Worm (Caenorhabditis elegans) whole organism, L3 larva: ENCODE results near the gene ZK1307.2.

ENCODE experiments used
- R02D3.7 ChIP-seq: fragments of 150-350 bp; optimal IDR thresholded peaks from 2 replicates; lab custom pipeline; 2014; ENCODE audit warnings: missing biosample characterization, missing genetic modification characterization
- ZK546.5 ChIP-seq: sonication (generic microtip); optimal IDR thresholded peaks from 2 replicates; lab custom pipeline; 2017; ENCODE audit warnings: missing biosample characterization, missing genetic modification characterization
- aly-2 ChIP-seq: fragments of 150-350 bp; optimal IDR thresholded peaks from 2 replicates; lab custom pipeline; 2014; ENCODE audit warnings: missing biosample characterization, missing genetic modification characterization
- ama-1 ChIP-seq: fragments of 150-350 bp; optimal IDR thresholded peaks from 2 replicates; lab custom pipeline; 2018
- ceh-16 ChIP-seq: sonication (generic microtip); optimal IDR thresholded peaks from 2 replicates; lab custom pipeline; 2017; ENCODE audit warnings: missing biosample characterization, missing genetic modification characterization
- ceh-28 ChIP-seq: fragments of 150-350 bp; optimal IDR thresholded peaks from 2 replicates; lab custom pipeline; 2014; ENCODE audit warnings: missing biosample characterization, missing genetic modification reagents, missing genetic modification characterization
- ceh-82 ChIP-seq: fragments of 150-350 bp; optimal IDR thresholded peaks from 2 replicates; lab custom pipeline; 2014; ENCODE audit warnings: missing biosample characterization, missing genetic modification characterization
- daf-12 ChIP-seq: fragments of 150-350 bp; optimal IDR thresholded peaks from 2 replicates; lab custom pipeline; 2014; ENCODE audit warnings: missing biosample characterization, missing genetic modification reagents, missing genetic modification characterization
- egl-27 ChIP-seq: sonication (generic microtip); optimal IDR thresholded peaks from 4 replicates; lab custom pipeline; 2017; ENCODE audit warnings: missing biosample characterization, missing genetic modification reagents, missing genetic modification characterization
- egl-5 ChIP-seq: fragments of 150-350 bp; optimal IDR thresholded peaks from 2 replicates; lab custom pipeline; 2017; ENCODE audit warnings: missing biosample characterization, missing genetic modification reagents, missing genetic modification characterization, inconsistent platforms
- elt-1 ChIP-seq: fragments of 150-350 bp; optimal IDR thresholded peaks from 2 replicates; lab custom pipeline; 2014; ENCODE audit warnings: missing biosample characterization, missing genetic modification characterization
- elt-2 ChIP-seq: sonication (generic microtip); optimal IDR thresholded peaks from 2 replicates; lab custom pipeline; 2016; ENCODE audit warnings: missing genetic modification reagents, mild to moderate bottlenecking, missing genetic modification characterization, missing compliant biosample characterization
- elt-3 ChIP-seq, 3 experiments: fragments of 150-350 bp in 1 of 3; sonication (generic microtip) in 2 of 3; optimal IDR thresholded peaks; 2 replicates in 2 of 3; 4 replicates in 1 of 3; lab custom pipeline; 2014 to 2017; ENCODE audit warnings: missing biosample characterization in 3 of 3, missing genetic modification characterization in 3 of 3
- fkh-10 ChIP-seq: sonication (generic microtip); optimal IDR thresholded peaks from 2 replicates; lab custom pipeline; 2017; ENCODE audit warnings: missing biosample characterization, missing genetic modification reagents, missing genetic modification characterization
- fkh-2 ChIP-seq: fragments of 150-350 bp; optimal IDR thresholded peaks from 2 replicates; lab custom pipeline; 2014; ENCODE audit warnings: missing biosample characterization, missing genetic modification reagents, missing genetic modification characterization
- hmg-11 ChIP-seq: sonication (generic microtip); optimal IDR thresholded peaks from 2 replicates; lab custom pipeline; 2016; ENCODE audit warnings: missing genetic modification characterization, missing compliant biosample characterization
- jun-1 ChIP-seq: fragments of 150-350 bp; optimal IDR thresholded peaks from 2 replicates; lab custom pipeline; 2014; ENCODE audit warnings: missing biosample characterization, missing genetic modification reagents, missing genetic modification characterization
- lin-15B ChIP-seq: fragments of 150-350 bp; optimal IDR thresholded peaks from 2 replicates; lab custom pipeline; 2014; ENCODE audit warnings: missing biosample characterization, missing genetic modification characterization
- lin-39 ChIP-seq: fragments of 150-350 bp; optimal IDR thresholded peaks from 2 replicates; lab custom pipeline; 2018; ENCODE audit warnings: missing biosample characterization, missing genetic modification reagents, missing genetic modification characterization
- lsy-12 ChIP-seq: sonication (generic microtip); optimal IDR thresholded peaks from 2 replicates; lab custom pipeline; 2016; ENCODE audit warnings: mild to moderate bottlenecking, missing genetic modification characterization, missing compliant biosample characterization
- mdl-1 ChIP-seq: fragments of 150-350 bp; optimal IDR thresholded peaks from 2 replicates; lab custom pipeline; 2014; ENCODE audit warnings: missing biosample characterization, missing genetic modification characterization
- mml-1 ChIP-seq: fragments of 150-350 bp; sonication (generic microtip); optimal IDR thresholded peaks from 3 replicates; lab custom pipeline; 2014; ENCODE audit warnings: missing biosample characterization, missing genetic modification characterization
- nfya-1 ChIP-seq: sonication (generic microtip); optimal IDR thresholded peaks from 2 replicates; lab custom pipeline; 2017; ENCODE audit warnings: missing genetic modification characterization, mild to moderate bottlenecking, missing compliant biosample characterization, antibody characterized with exemption, moderate library complexity; ENCODE audit not compliant: insufficient read depth
- nhr-11 ChIP-seq: fragments of 150-350 bp; optimal IDR thresholded peaks from 2 replicates; lab custom pipeline; 2014; ENCODE audit warnings: missing biosample characterization, missing genetic modification characterization
- nhr-12 ChIP-seq: fragments of 150-350 bp; optimal IDR thresholded peaks from 2 replicates; lab custom pipeline; 2014; ENCODE audit warnings: missing biosample characterization, missing genetic modification characterization
- nhr-23 ChIP-seq: fragments of 150-350 bp; optimal IDR thresholded peaks from 2 replicates; lab custom pipeline; 2014; ENCODE audit warnings: missing biosample characterization, missing genetic modification reagents, missing genetic modification characterization
- nhr-237 ChIP-seq: fragments of 150-350 bp; optimal IDR thresholded peaks from 2 replicates; lab custom pipeline; 2014; ENCODE audit warnings: missing biosample characterization, missing genetic modification characterization
- nhr-25 ChIP-seq: sonication (generic microtip); optimal IDR thresholded peaks from 2 replicates; lab custom pipeline; 2017; ENCODE audit warnings: missing biosample characterization, missing genetic modification characterization
- nhr-43 ChIP-seq: sonication (generic microtip); optimal IDR thresholded peaks from 2 replicates; lab custom pipeline; 2016; ENCODE audit warnings: mild to moderate bottlenecking, missing genetic modification characterization, missing compliant biosample characterization; ENCODE audit not compliant: poor library complexity, severe bottlenecking
- nhr-67 ChIP-seq: fragments of 150-350 bp; optimal IDR thresholded peaks from 2 replicates; lab custom pipeline; 2014; ENCODE audit warnings: missing biosample characterization, missing genetic modification characterization
- nhr-76 ChIP-seq: fragments of 150-350 bp; sonication (generic microtip); optimal IDR thresholded peaks from 5 replicates; lab custom pipeline; 2014; ENCODE audit warnings: missing biosample characterization, missing genetic modification characterization
- nhr-77 ChIP-seq: fragments of 150-350 bp; optimal IDR thresholded peaks from 2 replicates; lab custom pipeline; 2014; ENCODE audit warnings: missing biosample characterization, missing genetic modification characterization
- pha-4 ChIP-seq: fragments of 150-350 bp; optimal IDR thresholded peaks from 2 replicates; lab custom pipeline; 2014; ENCODE audit warnings: missing biosample characterization, missing genetic modification reagents, missing genetic modification characterization
- pqm-1 ChIP-seq: fragments of 150-350 bp; optimal IDR thresholded peaks from 2 replicates; lab custom pipeline; 2017; ENCODE audit warnings: missing biosample characterization, missing genetic modification characterization, inconsistent platforms
- sea-2 ChIP-seq: fragments of 150-350 bp; sonication (generic microtip); optimal IDR thresholded peaks from 4 replicates; lab custom pipeline; 2014; ENCODE audit warnings: missing biosample characterization, missing genetic modification reagents, missing genetic modification characterization
- skn-1 ChIP-seq: fragments of 150-350 bp; optimal IDR thresholded peaks from 2 replicates; lab custom pipeline; 2014; ENCODE audit warnings: missing biosample characterization, missing genetic modification characterization
- snpc-4 ChIP-seq: fragments of 150-350 bp; optimal IDR thresholded peaks from 2 replicates; lab custom pipeline; 2014; ENCODE audit warnings: missing biosample characterization, missing genetic modification characterization
- tbx-2 ChIP-seq: sonication (generic microtip); optimal IDR thresholded peaks from 2 replicates; lab custom pipeline; 2016; ENCODE audit warnings: mild to moderate bottlenecking, missing genetic modification characterization, missing compliant biosample characterization
- unc-39 ChIP-seq: sonication (generic microtip); optimal IDR thresholded peaks from 4 replicates; lab custom pipeline; 2017; ENCODE audit warnings: missing biosample characterization, missing genetic modification characterization
- unc-62 ChIP-seq: fragments of 150-350 bp; sonication (generic microtip); optimal IDR thresholded peaks from 4 replicates; lab custom pipeline; 2014; ENCODE audit warnings: missing biosample characterization, missing genetic modification reagents, missing genetic modification characterization
- ztf-11 ChIP-seq: fragments of 150-350 bp; optimal IDR thresholded peaks from 2 replicates; lab custom pipeline; 2014; ENCODE audit warnings: missing biosample characterization, missing genetic modification characterization
- ztf-4 ChIP-seq: fragments of 150-350 bp; optimal IDR thresholded peaks from 2 replicates; lab custom pipeline; 2014; ENCODE audit warnings: missing biosample characterization, missing genetic modification characterization

The ZK1307.2 gene

ce11 chrII:9603419-9603818, 50.3 kb downstream of the ZK1307.2 start:
- TF ChIP-seq ama-1 (lab: Kevin White, UChicago) (peak; percentile 75), fkh-2 (tag; lab: Kevin White, UChicago) (peak; percentile 88), ceh-16 (tag; lab: Kevin White, UChicago) (no peak), pha-4 (tag; lab: Kevin White, UChicago) (peak; percentile 99), mdl-1 (tag; lab: Kevin White, UChicago) (peak; percentile 100), nhr-43 (tag; lab: Kevin White, UChicago) (peak; percentile 97), ceh-82 (no peak), egl-5 (tag; lab: Kevin White, UChicago) (peak; percentile 92), unc-62 (GFP tag; lab: Kevin White, UChicago) (peak; percentile 91), egl-27 (tag; lab: Kevin White, UChicago) (peak; percentile 41), R02D3.7 (tag; lab: Kevin White, UChicago) (peak; percentile 52), nhr-25 (peak; percentile 97), elt-3 (tag; optimal IDR thresholded peaks at IDR 0.05; lab: Kevin White, UChicago) (peak in 2 of 3 experiments; percentile 9 to 91), ztf-4 (tag; lab: Kevin White, UChicago) (peak; percentile 75), nhr-12 (tag; lab: Kevin White, UChicago) (no peak), hmg-11 (tag; lab: Kevin White, UChicago) (peak; percentile 87), lsy-12 (tag; lab: Kevin White, UChicago) (peak; percentile 86), nhr-237 (tag; lab: Kevin White, UChicago) (no peak), nfya-1 (tag; lab: Kevin White, UChicago) (peak; percentile 94), elt-1 (tag; lab: Kevin White, UChicago) (peak; percentile 73), nhr-77 (tag; lab: Kevin White, UChicago) (no peak), ceh-28 (peak; percentile 81), nhr-23 (peak; percentile 96), nhr-11 (tag; lab: Kevin White, UChicago) (peak; percentile 98), tbx-2 (tag; lab: Kevin White, UChicago) (peak; percentile 74), nhr-76 (tag; lab: Kevin White, UChicago) (peak; percentile 67), sea-2 (GFP tag; lab: Kevin White, UChicago) (no peak), pqm-1 (peak; percentile 98), ztf-11 (no peak), mml-1 (tag; lab: Kevin White, UChicago) (peak; percentile 69), nhr-67 (tag; lab: Kevin White, UChicago) (no peak), lin-39 (tag; lab: Kevin White, UChicago) (peak; percentile 86), fkh-10 (GFP tag; lab: Kevin White, UChicago) (no peak), skn-1 (peak; percentile 86), elt-2 (tag; lab: Kevin White, UChicago) (peak; percentile 91), snpc-4 (tag; lab: Kevin White, UChicago) (peak; percentile 42), unc-39 (no peak), aly-2 (tag; lab: Kevin White, UChicago) (no peak), lin-15B (tag; lab: Kevin White, UChicago) (peak; percentile 63), daf-12 (peak; percentile 10), jun-1 (peak; percentile 97), ZK546.5 (tag; lab: Kevin White, UChicago) (no peak)
